Worm (Caenorhabditis elegans) whole organism, mixed stage, embryonic: Measurements from ENCODE around the gene C07D10.5.

Experiments used
- M03D4.4 ChIP-seq: sonication (generic microtip); optimal IDR thresholded peaks from 2 replicates; lab custom pipeline; 2017; ENCODE audit warnings: mild to moderate bottlenecking, missing genetic modification characterization, missing compliant biosample characterization
- bed-3 ChIP-seq: fragments of 200-800 bp; sonication (Bioruptor generic); optimal IDR thresholded peaks from 3 replicates; lab custom pipeline; 2018; ENCODE audit warnings: mild to moderate bottlenecking, missing genetic modification characterization, moderate library complexity, missing compliant biosample characterization
- ceh-39 ChIP-seq: fragments of 150-350 bp; optimal IDR thresholded peaks from 2 replicates; lab custom pipeline; 2014; ENCODE audit warnings: missing biosample characterization, missing genetic modification characterization
- ceh-83 ChIP-seq: fragments of 200-800 bp; sonication (Bioruptor generic); optimal IDR thresholded peaks from 2 replicates; lab custom pipeline; 2018; ENCODE audit warnings: mild to moderate bottlenecking, missing genetic modification characterization, missing compliant biosample characterization
- ces-1 ChIP-seq: fragments of 150-350 bp; optimal IDR thresholded peaks from 2 replicates; lab custom pipeline; 2014; ENCODE audit warnings: missing biosample characterization, missing genetic modification reagents, missing genetic modification characterization
- cnd-1 ChIP-seq: fragments of 200-800 bp; sonication (Bioruptor generic); optimal IDR thresholded peaks from 2 replicates; lab custom pipeline; 2018; ENCODE audit warnings: mild to moderate bottlenecking, missing genetic modification characterization, missing compliant biosample characterization
- drap-1 ChIP-seq: fragments of 200-800 bp; sonication (Bioruptor generic); optimal IDR thresholded peaks from 3 replicates; lab custom pipeline; 2018; ENCODE audit warnings: mild to moderate bottlenecking, missing genetic modification characterization, missing compliant biosample characterization
- flh-1 ChIP-seq: fragments of 200-800 bp; sonication (Bioruptor generic); optimal IDR thresholded peaks from 2 replicates; lab custom pipeline; 2018; ENCODE audit warnings: mild to moderate bottlenecking, missing genetic modification characterization, moderate library complexity, missing compliant biosample characterization
- ham-2 ChIP-seq: fragments of 200-800 bp; sonication (Bioruptor generic); optimal IDR thresholded peaks from 2 replicates; lab custom pipeline; 2018; ENCODE audit warnings: mild to moderate bottlenecking, missing genetic modification characterization, missing compliant biosample characterization
- hlh-1 ChIP-seq: fragments of 150-350 bp; optimal IDR thresholded peaks from 2 replicates; lab custom pipeline; 2014; ENCODE audit warnings: missing biosample characterization, missing genetic modification reagents, missing genetic modification characterization
- lin-13 ChIP-seq: fragments of 150-350 bp; optimal IDR thresholded peaks from 2 replicates; lab custom pipeline; 2014; ENCODE audit warnings: missing biosample characterization, missing genetic modification characterization
- lin-32 ChIP-seq: fragments of 200-800 bp; sonication (Bioruptor generic); optimal IDR thresholded peaks from 2 replicates; lab custom pipeline; 2018; ENCODE audit warnings: mild to moderate bottlenecking, missing genetic modification characterization, missing compliant biosample characterization
- lsy-2 ChIP-seq: fragments of 150-350 bp; optimal IDR thresholded peaks from 2 replicates; lab custom pipeline; 2014; ENCODE audit warnings: missing biosample characterization, missing genetic modification characterization
- mab-5 ChIP-seq: fragments of 150-350 bp; optimal IDR thresholded peaks from 2 replicates; lab custom pipeline; 2014; ENCODE audit warnings: missing biosample characterization, missing genetic modification characterization
- mep-1 ChIP-seq: fragments of 150-350 bp; optimal IDR thresholded peaks from 2 replicates; lab custom pipeline; 2017; ENCODE audit warnings: missing biosample characterization, missing genetic modification reagents, missing genetic modification characterization, inconsistent platforms
- mls-2 ChIP-seq: sonication (generic microtip); optimal IDR thresholded peaks from 2 replicates; lab custom pipeline; 2016; ENCODE audit warnings: mild to moderate bottlenecking, missing genetic modification characterization, moderate library complexity, missing compliant biosample characterization
- nhr-2 ChIP-seq: fragments of 150-350 bp; optimal IDR thresholded peaks from 2 replicates; lab custom pipeline; 2014; ENCODE audit warnings: missing biosample characterization, missing genetic modification characterization
- nhr-28 ChIP-seq: fragments of 150-350 bp; optimal IDR thresholded peaks from 2 replicates; lab custom pipeline; 2014; ENCODE audit warnings: missing biosample characterization, missing genetic modification characterization
- nhr-76 ChIP-seq: sonication (generic microtip); optimal IDR thresholded peaks from 2 replicates; lab custom pipeline; 2017; ENCODE audit warnings: missing biosample characterization, missing genetic modification characterization
- pha-4 ChIP-seq: fragments of 150-350 bp; optimal IDR thresholded peaks from 2 replicates; lab custom pipeline; 2018; ENCODE audit warnings: missing biosample characterization, missing genetic modification reagents, missing genetic modification characterization
- sem-2 ChIP-seq: fragments of 200-800 bp; sonication (Bioruptor generic); optimal IDR thresholded peaks from 2 replicates; lab custom pipeline; 2018; ENCODE audit warnings: mild to moderate bottlenecking, missing genetic modification characterization, missing compliant biosample characterization
- snpc-4 ChIP-seq: fragments of 150-350 bp; optimal IDR thresholded peaks from 2 replicates; lab custom pipeline; 2014; ENCODE audit warnings: missing biosample characterization, missing genetic modification characterization
- sptf-1 ChIP-seq: sonication (generic microtip); optimal IDR thresholded peaks from 2 replicates; lab custom pipeline; 2017; ENCODE audit warnings: mild to moderate bottlenecking, missing genetic modification characterization, moderate library complexity, missing compliant biosample characterization
- unc-120 ChIP-seq: sonication (generic microtip); optimal IDR thresholded peaks from 2 replicates; lab custom pipeline; 2017; ENCODE audit warnings: missing genetic modification characterization, missing compliant biosample characterization; ENCODE audit not compliant: poor library complexity, severe bottlenecking
- unc-39 ChIP-seq: fragments of 150-350 bp; optimal IDR thresholded peaks from 2 replicates; lab custom pipeline; 2014; ENCODE audit warnings: missing biosample characterization, missing genetic modification characterization
- unc-62 ChIP-seq: fragments of 150-350 bp; optimal IDR thresholded peaks from 2 replicates; lab custom pipeline; 2014; ENCODE audit warnings: missing biosample characterization, missing genetic modification reagents, missing genetic modification characterization

C07D10.5 gene

DNA sequence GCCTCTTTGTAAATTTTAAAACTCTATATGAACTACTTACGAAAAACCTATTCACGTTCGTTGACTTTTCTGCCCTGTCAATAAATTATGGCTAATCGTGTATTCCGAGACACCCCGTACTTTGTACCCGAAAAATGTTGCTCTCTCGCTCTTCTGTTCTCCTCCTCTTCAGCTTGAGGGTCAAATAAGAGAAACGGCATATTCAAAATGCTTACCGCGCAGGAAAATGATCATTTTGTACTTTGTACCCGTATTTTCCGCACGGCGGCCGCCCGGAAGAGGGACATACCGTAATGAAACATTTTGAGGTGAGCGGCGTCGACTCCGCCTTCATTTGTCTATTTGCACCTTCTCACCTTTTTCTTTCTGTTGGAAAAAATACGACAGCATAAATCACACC is 37.7 kb upstream of the C07D10.5 start:
- TF ChIP-seq pha-4 (tag; lab: Kevin White, UChicago) (peak; percentile 70), bed-3 (GFP tag; lab: Kevin White, UChicago) (no peak), ham-2 (peak; percentile 56)

DNA sequence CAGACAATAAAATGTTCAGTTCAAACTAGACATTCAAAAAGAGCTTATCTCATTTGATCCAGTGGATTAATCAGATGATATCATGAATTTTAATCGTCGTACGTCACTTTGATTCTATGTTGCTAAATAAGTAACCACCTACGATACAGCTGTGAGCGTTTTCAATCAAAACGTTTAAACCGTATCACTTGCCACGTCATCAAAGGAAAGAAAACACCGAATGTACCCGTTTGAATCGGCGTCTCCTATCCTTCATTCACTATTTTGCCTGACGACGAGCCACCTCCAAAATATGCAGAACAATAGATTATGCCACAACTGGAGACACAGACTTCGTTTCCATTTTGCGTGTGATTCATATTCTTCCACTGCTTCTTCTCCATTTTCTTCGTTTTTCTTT is 35.5 kb upstream of the C07D10.5 start:
- TF ChIP-seq mab-5 (tag; lab: Kevin White, UChicago): no peak
- TF ChIP-seq M03D4.4 (tag; lab: Kevin White, UChicago): no peak
- TF ChIP-seq flh-1: no peak
- TF ChIP-seq ham-2: no peak
- no peak for TF ChIP-seq lin-32
- TF ChIP-seq drap-1 (GFP tag; lab: Kevin White, UChicago): no peak
- no peak for TF ChIP-seq ceh-83 (GFP tag; lab: Kevin White, UChicago)
- no peak for TF ChIP-seq unc-62

DNA sequence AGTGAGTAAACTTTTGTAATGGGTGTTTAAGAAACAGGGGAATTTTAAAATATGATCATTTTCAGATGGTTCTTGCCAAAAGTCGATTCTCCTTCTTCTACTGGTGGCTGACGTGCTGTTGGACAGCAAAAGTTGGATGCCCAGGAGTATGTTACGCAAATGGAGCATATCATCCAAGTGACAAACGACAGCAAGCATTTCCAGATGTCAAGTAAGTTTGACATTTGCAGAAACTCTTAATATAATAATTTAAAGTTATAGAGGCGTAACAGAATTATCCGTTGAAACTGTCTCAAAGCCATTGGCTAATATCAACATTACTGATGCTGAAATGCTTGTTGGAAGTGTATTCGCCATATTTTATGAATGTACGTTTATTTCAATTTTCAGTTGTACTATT is 33.3 kb upstream of the C07D10.5 start:
- TF ChIP-seq sem-2 (no peak), mab-5 (tag; lab: Kevin White, UChicago) (no peak), nhr-2 (tag; lab: Kevin White, UChicago) (no peak), mep-1 (tag; lab: Kevin White, UChicago) (no peak), lsy-2 (tag; lab: Kevin White, UChicago) (no peak), M03D4.4 (tag; lab: Kevin White, UChicago) (no peak), flh-1 (no peak), cnd-1 (tag; lab: Kevin White, UChicago) (no peak), sptf-1 (no peak), mls-2 (tag; lab: Kevin White, UChicago) (no peak), unc-62 (no peak), ces-1 (no peak), ceh-39 (tag; lab: Kevin White, UChicago) (no peak), drap-1 (GFP tag; lab: Kevin White, UChicago) (no peak)

DNA sequence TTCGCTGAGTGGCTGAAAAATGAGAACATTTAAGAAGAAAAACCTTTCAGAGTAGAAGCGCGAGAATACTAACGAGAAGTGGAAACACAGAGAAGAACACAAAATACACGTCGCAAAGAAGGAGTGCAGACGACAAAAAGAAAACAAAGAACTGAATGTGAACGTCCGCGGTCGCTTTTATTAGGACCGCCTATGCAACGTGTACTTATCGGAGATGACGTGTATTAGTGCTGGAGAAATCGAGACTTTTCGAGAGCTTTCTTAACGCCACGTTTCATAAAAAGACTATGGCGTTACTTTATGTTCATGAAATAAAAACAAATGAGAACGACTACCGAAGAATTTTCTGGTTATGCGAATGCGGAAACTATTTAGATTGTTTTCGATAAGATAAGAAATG is 28.9 kb upstream of the C07D10.5 start, which contains the start of gene hsp-4:
Gene hsp-4, minus strand, starts transcription at position 139 of the 400 bp plus-strand sequence.
- no peak for TF ChIP-seq bed-3 (GFP tag; lab: Kevin White, UChicago)
- TF ChIP-seq nhr-2 (tag; lab: Kevin White, UChicago): peak; percentile 10

DNA sequence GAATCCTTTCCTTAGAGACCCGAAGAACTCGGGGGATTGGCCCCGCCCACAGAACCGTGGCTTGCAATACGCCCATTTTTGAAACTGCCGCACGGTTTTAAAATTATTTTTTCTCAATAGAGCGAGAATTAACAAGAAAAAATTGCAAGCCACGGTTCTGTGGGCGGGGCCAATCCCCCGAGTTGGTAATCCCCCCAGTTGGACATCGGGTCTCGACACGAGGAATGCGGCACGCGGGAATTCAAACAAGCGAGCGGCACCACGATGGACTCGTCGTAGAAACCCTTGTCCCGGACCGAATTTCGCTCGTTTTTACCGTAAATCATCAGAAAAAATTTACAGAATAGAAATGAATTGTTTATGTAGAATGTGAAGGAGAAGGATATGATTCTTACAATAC is 28.3 kb upstream of the C07D10.5 start:
- TF ChIP-seq unc-120 (no peak), ceh-83 (GFP tag; lab: Kevin White, UChicago) (no peak), mls-2 (tag; lab: Kevin White, UChicago) (no peak), cnd-1 (tag; lab: Kevin White, UChicago) (no peak), pha-4 (tag; lab: Kevin White, UChicago) (no peak), unc-62 (no peak)

DNA sequence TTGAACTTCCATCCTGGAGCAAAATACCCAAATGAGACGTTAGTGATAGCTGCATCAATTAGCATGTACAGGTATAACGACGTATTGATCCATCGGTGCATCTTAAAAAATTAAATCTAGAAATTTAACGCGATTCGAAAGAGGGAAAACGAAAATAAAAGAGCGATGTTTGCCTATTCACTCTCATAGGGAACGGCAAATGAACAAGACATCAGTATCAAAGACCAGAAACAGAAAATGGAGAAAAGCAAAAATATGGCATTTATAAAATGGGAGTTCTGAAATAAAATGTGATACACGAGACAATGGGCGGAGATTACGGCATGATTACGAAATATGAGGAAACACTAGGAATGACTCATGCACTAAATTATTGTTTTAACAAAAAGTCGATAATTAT is 25.0 kb upstream of the C07D10.5 start, which contains the start of gene haf-2:
Gene haf-2, minus strand, starts transcription at position 101 of the 400 bp plus-strand sequence.
- TF ChIP-seq ham-2: no peak
- TF ChIP-seq ceh-39 (tag; lab: Kevin White, UChicago): no peak
- TF ChIP-seq nhr-28 (tag; lab: Kevin White, UChicago): no peak
- no peak for TF ChIP-seq snpc-4 (tag; lab: Kevin White, UChicago)
- no peak for TF ChIP-seq M03D4.4 (tag; lab: Kevin White, UChicago)
- no peak for TF ChIP-seq ces-1
- TF ChIP-seq nhr-2 (tag; lab: Kevin White, UChicago): no peak
- no peak for TF ChIP-seq drap-1 (GFP tag; lab: Kevin White, UChicago)
- no peak for TF ChIP-seq hlh-1 (tag; lab: Kevin White, UChicago)
- no peak for TF ChIP-seq unc-120
- TF ChIP-seq nhr-76 (tag; lab: Kevin White, UChicago): no peak

DNA sequence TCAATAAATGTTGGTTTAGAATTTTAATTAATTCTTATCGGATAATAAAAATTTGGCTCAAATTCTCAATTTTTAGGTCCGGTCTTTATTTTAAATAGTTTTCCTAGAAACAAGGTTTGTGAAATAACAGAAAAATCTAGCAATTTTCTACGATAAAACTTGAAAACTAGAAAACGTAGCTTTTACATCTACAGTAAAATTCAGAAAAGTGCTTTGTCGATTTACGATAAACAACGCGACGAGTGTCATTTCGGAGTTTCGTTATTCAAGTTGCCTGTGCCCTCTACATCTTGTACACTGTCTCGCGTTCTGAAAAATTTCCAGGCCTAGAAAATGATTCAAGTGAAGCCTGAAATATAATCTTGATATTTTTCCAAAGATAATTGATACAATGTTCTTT is 24.6 kb upstream of the C07D10.5 start:
- TF ChIP-seq unc-39 (tag; lab: Kevin White, UChicago) (no peak), ham-2 (no peak), drap-1 (GFP tag; lab: Kevin White, UChicago) (no peak), lin-13 (tag; lab: Kevin White, UChicago) (no peak), lsy-2 (tag; lab: Kevin White, UChicago) (peak; percentile 30), ceh-83 (GFP tag; lab: Kevin White, UChicago) (no peak), nhr-76 (tag; lab: Kevin White, UChicago) (no peak)
